Worm (Caenorhabditis elegans) whole organism, L3 larva: ENCODE data around the gene cyp-33E1.

ENCODE experiments used
- ZK546.5 ChIP-seq: sonication (generic microtip); optimal IDR thresholded peaks from 2 replicates; lab custom pipeline; 2017; ENCODE audit warnings: missing biosample characterization, missing genetic modification characterization
- ceh-82 ChIP-seq: fragments of 150-350 bp; optimal IDR thresholded peaks from 2 replicates; lab custom pipeline; 2014; ENCODE audit warnings: missing biosample characterization, missing genetic modification characterization
- egl-27 ChIP-seq: sonication (generic microtip); optimal IDR thresholded peaks from 4 replicates; lab custom pipeline; 2017; ENCODE audit warnings: missing biosample characterization, missing genetic modification reagents, missing genetic modification characterization
- elt-2 ChIP-seq: sonication (generic microtip); optimal IDR thresholded peaks from 2 replicates; lab custom pipeline; 2016; ENCODE audit warnings: missing genetic modification reagents, mild to moderate bottlenecking, missing genetic modification characterization, missing compliant biosample characterization
- elt-3 ChIP-seq, 3 experiments: fragments of 150-350 bp in 1 of 3; sonication (generic microtip) in 2 of 3; optimal IDR thresholded peaks; 2 replicates in 2 of 3; 4 replicates in 1 of 3; lab custom pipeline; 2014 to 2017; ENCODE audit warnings: missing biosample characterization in 3 of 3, missing genetic modification characterization in 3 of 3
- nhr-77 ChIP-seq: fragments of 150-350 bp; optimal IDR thresholded peaks from 2 replicates; lab custom pipeline; 2014; ENCODE audit warnings: missing biosample characterization, missing genetic modification characterization
- unc-39 ChIP-seq: sonication (generic microtip); optimal IDR thresholded peaks from 4 replicates; lab custom pipeline; 2017; ENCODE audit warnings: missing biosample characterization, missing genetic modification characterization

DNA sequence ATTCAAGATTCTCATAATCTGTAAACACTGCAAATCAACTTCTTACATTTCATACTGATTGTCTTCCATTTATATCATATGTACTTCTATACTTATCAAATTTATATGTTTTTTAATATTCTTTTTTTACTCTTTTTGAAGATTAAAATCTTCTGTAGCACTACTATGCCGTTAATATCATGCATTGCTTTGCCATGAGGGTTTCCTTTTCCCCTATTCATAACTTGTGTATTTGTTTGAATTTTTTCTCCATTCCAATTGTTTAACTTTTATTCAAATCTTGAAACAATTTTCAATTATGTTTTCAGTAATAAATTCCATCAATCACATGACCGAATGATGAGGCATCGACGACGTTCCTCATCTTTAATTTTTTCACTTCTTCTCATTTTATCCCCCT is 20.2 kb upstream of the cyp-33E1 start, which contains the start of gene cdh-5:
- TF ChIP-seq unc-39 (no peak), elt-3 (tag; optimal IDR thresholded peaks at IDR 0.05; lab: Kevin White, UChicago) (no peak), ZK546.5 (tag; lab: Kevin White, UChicago) (no peak), egl-27 (tag; lab: Kevin White, UChicago) (no peak), elt-2 (tag; lab: Kevin White, UChicago) (no peak), nhr-77 (tag; lab: Kevin White, UChicago) (no peak), ceh-82 (tag; lab: Kevin White, UChicago) (no peak)
